Fruit fly (Drosophila melanogaster): ENCODE results near the gene Mettl3.

Gene Mettl3

dm6 chr3R:23992823-23993797 is 38.8 kb upstream of the Mettl3 start, which contains the start of the genes Epp and Rab7 (continued):
- no peak for TF ChIP-seq D (optimal IDR thresholded peaks at IDR 0.05)
- no peak for TF ChIP-seq D (GFP tag; optimal IDR thresholded peaks at IDR 0.05)
- peak; percentile 53; the same call in 1 of the 3 replicates for TF ChIP-seq ken (GFP tag; IDR thresholded peaks at IDR 0.05)
- TF ChIP-seq CG9797 (GFP tag; optimal IDR thresholded peaks at IDR 0.05), result peak; percentile 39
- TF ChIP-seq shn (GFP tag; optimal IDR thresholded peaks at IDR 0.05), result peak; percentile 43
- no peak for TF ChIP-seq CG7839 (tag; optimal IDR thresholded peaks at IDR 0.05)
- TF ChIP-seq HHEX (GFP tag; optimal IDR thresholded peaks at IDR 0.05), result peak; percentile 23
- TF ChIP-seq CG15479 (GFP tag; optimal IDR thresholded peaks at IDR 0.05), result no peak
- no peak for TF ChIP-seq pita (GFP tag; optimal IDR thresholded peaks at IDR 0.05)
- no peak for TF ChIP-seq dati (GFP tag; IDR thresholded peaks at IDR 0.05)
- TF ChIP-seq CG15696 (tag; optimal IDR thresholded peaks at IDR 0.05), result no peak
- TF ChIP-seq btn (GFP tag; optimal IDR thresholded peaks at IDR 0.05), result no peak
- peak; percentile 41 for TF ChIP-seq CG18599 (GFP tag; optimal IDR thresholded peaks at IDR 0.05)
- TF ChIP-seq NK7.1 (GFP tag; optimal IDR thresholded peaks at IDR 0.05), result no peak
- no peak for TF ChIP-seq CG3065 (GFP tag; optimal IDR thresholded peaks at IDR 0.05)
- TF ChIP-seq Fer2 (tag; optimal IDR thresholded peaks at IDR 0.05), result peak; percentile 23
- TF ChIP-seq CG17361 (GFP tag; IDR thresholded peaks at IDR 0.05), result peak; percentile 50; the same call in 2 of the 3 replicates
- peak; percentile 26 for TF ChIP-seq maf-S (GFP tag; optimal IDR thresholded peaks at IDR 0.05)
- peak; percentile 80 for TF ChIP-seq Nf-YC (tag; optimal IDR thresholded peaks at IDR 0.05)
- TF ChIP-seq CG4424 (GFP tag; optimal IDR thresholded peaks at IDR 0.05), result no peak
- TF ChIP-seq BtbVII (GFP tag; optimal IDR thresholded peaks at IDR 0.05), result no peak
- peak; percentile 30 for TF ChIP-seq CG18764 (GFP tag; optimal IDR thresholded peaks at IDR 0.05)
- TF ChIP-seq CG9876 (GFP tag; optimal IDR thresholded peaks at IDR 0.05), result no peak
- TF ChIP-seq Mrtf (GFP tag; IDR thresholded peaks at IDR 0.05), result no peak
- TF ChIP-seq CG2875 (GFP tag; optimal IDR thresholded peaks at IDR 0.05), result no peak
- peak; percentile 36 for TF ChIP-seq CG34376 (GFP tag; optimal IDR thresholded peaks at IDR 0.05)
- peak; percentile 95 for TF ChIP-seq Opbp (GFP tag; IDR thresholded peaks at IDR 0.05; ENCODE audit: partially characterized antibody)
- 0 out of 3 replicates have a peak, but pooled peaks have one; percentile 3 for TF ChIP-seq sr (GFP tag; IDR thresholded peaks at IDR 0.05)
- TF ChIP-seq CG10431 (GFP tag; optimal IDR thresholded peaks at IDR 0.05), result no peak
- peak; percentile 95 for TF ChIP-seq CG12155 (GFP tag; optimal IDR thresholded peaks at IDR 0.05)
- TF ChIP-seq CG17359 (tag; optimal IDR thresholded peaks at IDR 0.05), result no peak
- TF ChIP-seq CG18011 (GFP tag; optimal IDR thresholded peaks at IDR 0.05), result no peak
- TF ChIP-seq gcm2 (GFP tag; optimal IDR thresholded peaks at IDR 0.05), result no peak
- TF ChIP-seq CG13424 (tag; optimal IDR thresholded peaks at IDR 0.05), result peak; percentile 19
- peak; percentile 18; the same call in 1 of the 3 replicates for TF ChIP-seq otp (GFP tag; IDR thresholded peaks at IDR 0.05)
- no peak for TF ChIP-seq CG12071 (GFP tag; optimal IDR thresholded peaks at IDR 0.05)
- TF ChIP-seq CG15514 (GFP tag; optimal IDR thresholded peaks at IDR 0.05), result peak; percentile 66
- TF ChIP-seq disco-r (GFP tag; optimal IDR thresholded peaks at IDR 0.05), result no peak
- no peak for TF ChIP-seq pum (GFP tag; optimal IDR thresholded peaks at IDR 0.05)
- peak; percentile 44 for TF ChIP-seq CG6765 (GFP tag; optimal IDR thresholded peaks at IDR 0.05)
- TF ChIP-seq CG17568 (GFP tag; optimal IDR thresholded peaks at IDR 0.05), result no peak
- no peak for TF ChIP-seq az2 (GFP tag; optimal IDR thresholded peaks at IDR 0.05)
- peak; percentile 63 for TF ChIP-seq vvl (GFP tag; IDR thresholded peaks at IDR 0.05)
- TF ChIP-seq CG14667 (GFP tag; IDR thresholded peaks at IDR 0.05), result no peak
- no peak for TF ChIP-seq bcd (GFP tag; optimal IDR thresholded peaks at IDR 0.05)
- TF ChIP-seq sima (GFP tag; optimal IDR thresholded peaks at IDR 0.05), result no peak
- TF ChIP-seq CG16779 (GFP tag; IDR thresholded peaks at IDR 0.05), result no peak
- TF ChIP-seq crp (GFP tag; optimal IDR thresholded peaks at IDR 0.05), result peak in 1 of 2 experiments; percentile 31

Measured in whole organism, embryonic.